Fruit fly (Drosophila melanogaster): ENCODE measurements around the gene kto.
A peak's percentile ranks its signal among the peaks of the same experiment; 100 is the strongest.

The kto gene

DNA sequence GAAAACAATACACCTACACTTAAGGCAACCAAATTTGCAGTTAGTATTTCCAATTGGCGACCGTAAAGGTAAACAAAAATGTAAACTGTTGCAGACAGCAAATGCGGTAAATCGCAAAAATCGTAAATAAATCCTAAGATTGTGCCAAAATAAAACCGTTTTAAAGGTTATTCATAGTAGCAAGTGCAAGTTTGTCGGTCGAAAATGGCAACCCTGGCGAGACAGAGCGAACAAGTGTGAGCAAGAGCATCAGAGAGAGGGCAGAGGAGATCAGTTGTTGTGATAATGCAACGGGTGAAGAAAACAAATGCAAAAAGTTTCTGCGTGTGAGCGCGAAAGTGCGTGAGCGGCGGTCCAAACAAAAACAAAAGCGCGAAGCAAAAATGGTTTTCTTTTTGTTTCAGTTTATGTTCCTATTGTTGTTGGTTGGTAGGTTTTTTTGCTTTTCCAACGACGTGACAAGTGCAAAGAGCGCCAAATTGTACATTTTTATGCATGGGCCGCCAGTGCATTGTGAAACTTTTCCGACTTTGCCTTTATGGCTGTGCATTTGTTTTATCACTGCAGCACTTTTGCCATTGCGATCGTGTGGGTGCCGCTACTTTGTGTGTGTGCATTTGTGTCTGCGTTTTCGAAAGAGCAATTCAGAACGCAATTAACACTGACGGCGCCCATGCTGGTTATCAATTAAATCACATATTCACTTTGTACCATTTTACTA lies 43.5 kb upstream of the kto start:
- TF ChIP-seq pdm3 (GFP tag; optimal IDR thresholded peaks at IDR 0.05) (no peak), lz (GFP tag; optimal IDR thresholded peaks at IDR 0.05) (no peak), CG15336 (GFP tag; IDR thresholded peaks at IDR 0.05) (peak; percentile 75), CG6276 (GFP tag; optimal IDR thresholded peaks at IDR 0.05) (peak; percentile 80), CG10631 (GFP tag; optimal IDR thresholded peaks at IDR 0.05) (no peak), Sox15 (GFP tag; optimal IDR thresholded peaks at IDR 0.05) (no peak), CG9139 (GFP tag; optimal IDR thresholded peaks at IDR 0.05) (peak; percentile 1), Eip93F (GFP tag; optimal IDR thresholded peaks at IDR 0.05) (no peak), ss (GFP tag; optimal IDR thresholded peaks at IDR 0.05) (peak; percentile 57 to 76), Hr38 (GFP tag; optimal IDR thresholded peaks at IDR 0.05) (no peak), salr (GFP tag; optimal IDR thresholded peaks at IDR 0.05) (peak in 1 of 2 experiments; percentile 24), Eip78C (GFP tag) (no peak), CG6854 (GFP tag; optimal IDR thresholded peaks at IDR 0.05) (no peak), CG34406 (GFP tag; optimal IDR thresholded peaks at IDR 0.05) (no peak), CG31627 (GFP tag; optimal IDR thresholded peaks at IDR 0.05) (no peak), Gug (GFP tag; IDR thresholded peaks at IDR 0.05) (peak; percentile 22; the same call in 1 of the 2 replicates), dsx (GFP tag; optimal IDR thresholded peaks at IDR 0.05; ENCODE audit: poor library complexity, severe bottlenecking) (no peak), topi (GFP tag; optimal IDR thresholded peaks at IDR 0.05) (no peak), Lpt (GFP tag; optimal IDR thresholded peaks at IDR 0.05) (peak; percentile 51), cyc (GFP tag; optimal IDR thresholded peaks at IDR 0.05) (no peak), CG8632 (GFP tag; optimal IDR thresholded peaks at IDR 0.05) (no peak), fkh (GFP tag; optimal IDR thresholded peaks at IDR 0.05) (no peak), Ets21C (GFP tag; optimal IDR thresholded peaks at IDR 0.05) (no peak), Ets96B (tag; optimal IDR thresholded peaks at IDR 0.05) (peak; percentile 44), Blimp-1 (GFP tag; optimal IDR thresholded peaks at IDR 0.05) (no peak), CG3919 (GFP tag; optimal IDR thresholded peaks at IDR 0.05) (no peak), Met (GFP tag; optimal IDR thresholded peaks at IDR 0.05) (no peak), CG4318 (GFP tag; optimal IDR thresholded peaks at IDR 0.05) (no peak), spab (GFP tag; optimal IDR thresholded peaks at IDR 0.05) (peak; percentile 21), CG3032 (tag; optimal IDR thresholded peaks at IDR 0.05) (no peak), dac (GFP tag; optimal IDR thresholded peaks at IDR 0.05) (peak; percentile 31), CG16779 (tag; optimal IDR thresholded peaks at IDR 0.05) (peak; percentile 32), CG8319 (GFP tag; optimal IDR thresholded peaks at IDR 0.05) (no peak), CG6808 (GFP tag; optimal IDR thresholded peaks at IDR 0.05) (peak; percentile 72), CG10669 (GFP tag; optimal IDR thresholded peaks at IDR 0.05) (no peak), CG6792 (GFP tag; optimal IDR thresholded peaks at IDR 0.05) (no peak), fd85E (GFP tag; optimal IDR thresholded peaks at IDR 0.05) (no peak), CG7368 (GFP tag; optimal IDR thresholded peaks at IDR 0.05) (no peak), Hr4 (GFP tag; optimal IDR thresholded peaks at IDR 0.05) (no peak), acj6 (GFP tag; optimal IDR thresholded peaks at IDR 0.05) (no peak), eg (GFP tag; IDR thresholded peaks at IDR 0.05) (peak; percentile 92), CG11902 (GFP tag; optimal IDR thresholded peaks at IDR 0.05) (no peak), Smox (GFP tag; optimal IDR thresholded peaks at IDR 0.05) (no peak), CG1621 (tag; optimal IDR thresholded peaks at IDR 0.05) (no peak), vri (GFP tag; optimal IDR thresholded peaks at IDR 0.05) (no peak), Hr39 (GFP tag; optimal IDR thresholded peaks at IDR 0.05) (no peak), esn (GFP tag; optimal IDR thresholded peaks at IDR 0.05) (no peak), Eip75B (GFP tag; optimal IDR thresholded peaks at IDR 0.05) (no peak), CG8119 (GFP tag; IDR thresholded peaks at IDR 0.05) (peak; percentile 81), fd59A (GFP tag; optimal IDR thresholded peaks at IDR 0.05) (no peak), Sox14 (GFP tag; optimal IDR thresholded peaks at IDR 0.05) (no peak)

All from whole organism, prepupa.